Worm (Caenorhabditis elegans) whole organism, mixed stage, embryonic: ENCODE data around the gene K07F5.15.

Experiments used
- ces-1 ChIP-seq: fragments of 150-350 bp; optimal IDR thresholded peaks from 2 replicates; lab custom pipeline; 2014; ENCODE audit warnings: missing biosample characterization, missing genetic modification reagents, missing genetic modification characterization
- cnd-1 ChIP-seq: fragments of 200-800 bp; sonication (Bioruptor generic); optimal IDR thresholded peaks from 2 replicates; lab custom pipeline; 2018; ENCODE audit warnings: mild to moderate bottlenecking, missing genetic modification characterization, missing compliant biosample characterization
- drap-1 ChIP-seq: fragments of 200-800 bp; sonication (Bioruptor generic); optimal IDR thresholded peaks from 3 replicates; lab custom pipeline; 2018; ENCODE audit warnings: mild to moderate bottlenecking, missing genetic modification characterization, missing compliant biosample characterization
- elt-1 ChIP-seq: sonication (generic microtip); optimal IDR thresholded peaks from 2 replicates; lab custom pipeline; 2017; ENCODE audit warnings: missing genetic modification characterization, mild to moderate bottlenecking, missing compliant biosample characterization, antibody characterized with exemption, moderate library complexity, borderline replicate concordance; ENCODE audit not compliant: insufficient read depth
- elt-3 ChIP-seq: fragments of 150-350 bp; optimal IDR thresholded peaks from 2 replicates; lab custom pipeline; 2014; ENCODE audit warnings: missing biosample characterization, missing genetic modification characterization
- mab-5 ChIP-seq: fragments of 150-350 bp; optimal IDR thresholded peaks from 2 replicates; lab custom pipeline; 2014; ENCODE audit warnings: missing biosample characterization, missing genetic modification characterization
- nhr-28 ChIP-seq: fragments of 150-350 bp; optimal IDR thresholded peaks from 2 replicates; lab custom pipeline; 2014; ENCODE audit warnings: missing biosample characterization, missing genetic modification characterization
- nhr-76 ChIP-seq: sonication (generic microtip); optimal IDR thresholded peaks from 2 replicates; lab custom pipeline; 2017; ENCODE audit warnings: missing biosample characterization, missing genetic modification characterization
- pha-4 ChIP-seq: fragments of 150-350 bp; optimal IDR thresholded peaks from 2 replicates; lab custom pipeline; 2018; ENCODE audit warnings: missing biosample characterization, missing genetic modification reagents, missing genetic modification characterization
- sem-2 ChIP-seq: fragments of 200-800 bp; sonication (Bioruptor generic); optimal IDR thresholded peaks from 2 replicates; lab custom pipeline; 2018; ENCODE audit warnings: mild to moderate bottlenecking, missing genetic modification characterization, missing compliant biosample characterization
- snpc-4 ChIP-seq: fragments of 150-350 bp; optimal IDR thresholded peaks from 2 replicates; lab custom pipeline; 2014; ENCODE audit warnings: missing biosample characterization, missing genetic modification characterization
- sptf-1 ChIP-seq: sonication (generic microtip); optimal IDR thresholded peaks from 2 replicates; lab custom pipeline; 2017; ENCODE audit warnings: mild to moderate bottlenecking, missing genetic modification characterization, moderate library complexity, missing compliant biosample characterization
- unc-39 ChIP-seq: fragments of 150-350 bp; optimal IDR thresholded peaks from 2 replicates; lab custom pipeline; 2014; ENCODE audit warnings: missing biosample characterization, missing genetic modification characterization
- ztf-11 ChIP-seq: fragments of 150-350 bp; optimal IDR thresholded peaks from 2 replicates; lab custom pipeline; 2014; ENCODE audit warnings: missing biosample characterization, missing genetic modification characterization

ce11 chrIV:9852250-9852649 lies 12.6 kb upstream of the K07F5.15 start, which contains the start of gene ssq-1:
- TF ChIP-seq snpc-4, result no peak
- no peak for TF ChIP-seq drap-1 (GFP tag; lab: Kevin White, UChicago)
- TF ChIP-seq cnd-1 (tag; lab: Kevin White, UChicago), result no peak
- no peak for TF ChIP-seq elt-3 (tag; lab: Kevin White, UChicago)
- no peak for TF ChIP-seq sem-2
- no peak for TF ChIP-seq unc-39 (tag; lab: Kevin White, UChicago)
- TF ChIP-seq ztf-11 (tag; lab: Kevin White, UChicago), result no peak
- TF ChIP-seq nhr-28 (tag; lab: Kevin White, UChicago), result no peak
- no peak for TF ChIP-seq pha-4 (tag; lab: Kevin White, UChicago)
- no peak for TF ChIP-seq nhr-76
- TF ChIP-seq sptf-1 (tag; lab: Kevin White, UChicago), result no peak
- TF ChIP-seq elt-1 (tag; lab: Kevin White, UChicago), result no peak
- no peak for TF ChIP-seq ces-1 (GFP tag; lab: Kevin White, UChicago)
- TF ChIP-seq mab-5 (tag; lab: Kevin White, UChicago), result no peak
